Worm (Caenorhabditis elegans) whole organism, L4 larva: Measurements from ENCODE around the gene lron-7.

Experiments used
- lin-1 ChIP-seq: fragments of 200-800 bp; sonication (Bioruptor generic); IDR thresholded peaks from 2 replicates; pipeline ENCODE4 v1.3.6; 2022; ENCODE audit warnings: missing genetic modification reagents, missing genetic modification characterization, missing compliant biosample characterization
- nhr-77 ChIP-seq: fragments of 150-350 bp; optimal IDR thresholded peaks from 2 replicates; lab custom pipeline; 2014; ENCODE audit warnings: missing biosample characterization, missing genetic modification characterization
- snpc-4 ChIP-seq: fragments of 150-350 bp; optimal IDR thresholded peaks from 2 replicates; lab custom pipeline; 2014; ENCODE audit warnings: missing biosample characterization, missing genetic modification characterization
- ztf-7 ChIP-seq: fragments of 150-350 bp; optimal IDR thresholded peaks from 2 replicates; lab custom pipeline; 2014; ENCODE audit warnings: missing biosample characterization, missing genetic modification characterization

ce11 chrX:7305520-7306186 lies 13.7 kb downstream of the lron-7 start, which contains the start of gene sur-5:
- no peak for TF ChIP-seq lin-1
- no peak for TF ChIP-seq ztf-7 (tag; lab: Kevin White, UChicago)
- no peak for TF ChIP-seq snpc-4 (tag; lab: Kevin White, UChicago)
- TF ChIP-seq nhr-77 (tag; lab: Kevin White, UChicago), result peak; percentile 20
